Worm (Caenorhabditis elegans): ENCODE data around the gene try-4.

ce11 chrV:20868329-20868728 is 7.4 kb upstream of the try-4 start, which contains the start of gene F31D4.8:
- TF ChIP-seq nhr-6 (tag; optimal IDR thresholded peaks at IDR 0.05) (no peak), unc-39 (tag; optimal IDR thresholded peaks at IDR 0.05) (no peak), nhr-12 (tag; optimal IDR thresholded peaks at IDR 0.05) (no peak), unc-62 (GFP tag; optimal IDR thresholded peaks at IDR 0.05) (no peak), snpc-4 (tag; optimal IDR thresholded peaks at IDR 0.05) (no peak), fos-1 (tag; optimal IDR thresholded peaks at IDR 0.05) (no peak), ztf-11 (tag; optimal IDR thresholded peaks at IDR 0.05) (no peak), Y55F3AM.14 (GFP tag; optimal IDR thresholded peaks at IDR 0.05) (no peak), mdl-1 (tag; optimal IDR thresholded peaks at IDR 0.05) (no peak), zag-1 (tag; optimal IDR thresholded peaks at IDR 0.05) (no peak), egl-27 (tag; optimal IDR thresholded peaks at IDR 0.05) (no peak), nhr-23 (tag; optimal IDR thresholded peaks at IDR 0.05) (no peak), lin-13 (GFP tag; optimal IDR thresholded peaks at IDR 0.05) (no peak), ztf-4 (tag; optimal IDR thresholded peaks at IDR 0.05) (no peak)
